Worm (Caenorhabditis elegans) whole organism, L3 larva: ENCODE results near the gene C44B9.3.

Experiments used
- aly-2 ChIP-seq: fragments of 150-350 bp; optimal IDR thresholded peaks from 2 replicates; lab custom pipeline; 2014; ENCODE audit warnings: missing biosample characterization, missing genetic modification characterization
- ama-1 ChIP-seq: fragments of 150-350 bp; optimal IDR thresholded peaks from 2 replicates; lab custom pipeline; 2018
- egl-5 ChIP-seq: fragments of 150-350 bp; optimal IDR thresholded peaks from 2 replicates; lab custom pipeline; 2017; ENCODE audit warnings: missing biosample characterization, missing genetic modification reagents, missing genetic modification characterization, inconsistent platforms
- jun-1 ChIP-seq: fragments of 150-350 bp; optimal IDR thresholded peaks from 2 replicates; lab custom pipeline; 2014; ENCODE audit warnings: missing biosample characterization, missing genetic modification reagents, missing genetic modification characterization
- lin-39 ChIP-seq: fragments of 150-350 bp; optimal IDR thresholded peaks from 2 replicates; lab custom pipeline; 2018; ENCODE audit warnings: missing biosample characterization, missing genetic modification reagents, missing genetic modification characterization
- nhr-23 ChIP-seq: fragments of 150-350 bp; optimal IDR thresholded peaks from 2 replicates; lab custom pipeline; 2014; ENCODE audit warnings: missing biosample characterization, missing genetic modification reagents, missing genetic modification characterization
- nhr-67 ChIP-seq: fragments of 150-350 bp; optimal IDR thresholded peaks from 2 replicates; lab custom pipeline; 2014; ENCODE audit warnings: missing biosample characterization, missing genetic modification characterization
- nhr-77 ChIP-seq: fragments of 150-350 bp; optimal IDR thresholded peaks from 2 replicates; lab custom pipeline; 2014; ENCODE audit warnings: missing biosample characterization, missing genetic modification characterization
- pha-4 ChIP-seq: fragments of 150-350 bp; optimal IDR thresholded peaks from 2 replicates; lab custom pipeline; 2014; ENCODE audit warnings: missing biosample characterization, missing genetic modification reagents, missing genetic modification characterization
- snpc-4 ChIP-seq: fragments of 150-350 bp; optimal IDR thresholded peaks from 2 replicates; lab custom pipeline; 2014; ENCODE audit warnings: missing biosample characterization, missing genetic modification characterization
- unc-62 ChIP-seq: fragments of 150-350 bp; sonication (generic microtip); optimal IDR thresholded peaks from 4 replicates; lab custom pipeline; 2014; ENCODE audit warnings: missing biosample characterization, missing genetic modification reagents, missing genetic modification characterization
- ztf-11 ChIP-seq: fragments of 150-350 bp; optimal IDR thresholded peaks from 2 replicates; lab custom pipeline; 2014; ENCODE audit warnings: missing biosample characterization, missing genetic modification characterization

- no peak for TF ChIP-seq ama-1
- no peak for TF ChIP-seq pha-4 (tag; lab: Kevin White, UChicago)
- TF ChIP-seq lin-39 (tag; lab: Kevin White, UChicago), result no peak
- no peak for TF ChIP-seq ztf-11 (tag; lab: Kevin White, UChicago)
- no peak for TF ChIP-seq snpc-4
- TF ChIP-seq nhr-23 (tag; lab: Kevin White, UChicago), result no peak
- no peak for TF ChIP-seq nhr-67 (tag; lab: Kevin White, UChicago)
- TF ChIP-seq unc-62 (GFP tag; lab: Kevin White, UChicago), result no peak
- TF ChIP-seq aly-2 (tag; lab: Kevin White, UChicago), result no peak
- no peak for TF ChIP-seq nhr-77 (tag; lab: Kevin White, UChicago)
- no peak for TF ChIP-seq egl-5 (tag; lab: Kevin White, UChicago)
- TF ChIP-seq jun-1 (tag; lab: Kevin White, UChicago), result no peak
These were observed at the start of gene C44B9.3 for ce11 chrIII:10880083-10880482.
